Fruit fly (Drosophila melanogaster) whole organism, embryonic: ENCODE measurements around the gene CG31445.

Source experiments
- BEAF-32 ChIP-seq: fragments of 200-800 bp; sonication (Bioruptor generic); optimal IDR thresholded peaks from 3 replicates; lab custom pipeline; 2017; ENCODE audit warnings: missing biosample characterization, missing genetic modification characterization, mild to moderate bottlenecking, moderate library complexity, missing genetic modification reagents
- CG10147 ChIP-seq: fragments of 200-800 bp; sonication (Bioruptor generic); optimal IDR thresholded peaks from 2 replicates; lab custom pipeline; 2019; ENCODE audit warnings: missing biosample characterization, mild to moderate bottlenecking, missing genetic modification characterization, moderate library complexity
- CG1024 ChIP-seq: fragments of 200-800 bp; sonication (Bioruptor generic); IDR thresholded peaks from 2 replicates; pipeline ENCODE4 v1.3.6; 2022; ENCODE audit warnings: missing biosample characterization, missing genetic modification characterization
- CG10543 ChIP-seq: fragments of 200-800 bp; sonication (Bioruptor generic); optimal IDR thresholded peaks from 3 replicates; lab custom pipeline; 2017; ENCODE audit warnings: missing biosample characterization, mild to moderate bottlenecking, missing genetic modification characterization, moderate library complexity
- CG10654 ChIP-seq: fragments of 200-800 bp; sonication (Bioruptor generic); optimal IDR thresholded peaks from 2 replicates; lab custom pipeline; 2016; ENCODE audit warnings: missing biosample characterization, missing genetic modification characterization
- CG11085 ChIP-seq: fragments of 200-800 bp; sonication (Bioruptor generic); IDR thresholded peaks from 2 replicates; pipeline ENCODE4 v1.3.6; 2022; ENCODE audit warnings: missing biosample characterization, missing genetic modification characterization
- CG14965 ChIP-seq: fragments of 200-800 bp; sonication (Bioruptor generic); optimal IDR thresholded peaks from 2 replicates; lab custom pipeline; 2016; ENCODE audit warnings: missing biosample characterization, missing genetic modification characterization, borderline replicate concordance
- CG17568 ChIP-seq: fragments of 200-800 bp; sonication (Bioruptor generic); optimal IDR thresholded peaks from 2 replicates; lab custom pipeline; 2018; ENCODE audit warnings: missing biosample characterization, mild to moderate bottlenecking, missing genetic modification characterization, moderate library complexity
- CG17829 ChIP-seq: fragments of 200-800 bp; optimal IDR thresholded peaks from 2 replicates; lab custom pipeline; 2019; ENCODE audit warnings: missing biosample characterization, mild to moderate bottlenecking, missing genetic modification characterization, moderate library complexity
- CG18764 ChIP-seq: fragments of 200-800 bp; sonication (Bioruptor generic); optimal IDR thresholded peaks from 3 replicates; lab custom pipeline; 2016; ENCODE audit warnings: missing biosample characterization, missing genetic modification characterization
- CG2678 ChIP-seq: fragments of 200-800 bp; sonication (Bioruptor generic); optimal IDR thresholded peaks from 3 replicates; lab custom pipeline; 2019; ENCODE audit warnings: missing biosample characterization, mild to moderate bottlenecking, missing genetic modification characterization, moderate library complexity
- CG30020 ChIP-seq: fragments of 200-800 bp; optimal IDR thresholded peaks from 2 replicates; lab custom pipeline; 2019; ENCODE audit warnings: missing biosample characterization, mild to moderate bottlenecking, missing genetic modification characterization, moderate library complexity
- CG3407 ChIP-seq: fragments of 200-800 bp; sonication (Bioruptor generic); optimal IDR thresholded peaks from 2 replicates; lab custom pipeline; 2018; ENCODE audit warnings: missing biosample characterization, mild to moderate bottlenecking, missing genetic modification characterization
- CG4424 ChIP-seq: fragments of 200-800 bp; sonication (Bioruptor generic); optimal IDR thresholded peaks from 3 replicates; lab custom pipeline; 2016; ENCODE audit warnings: missing biosample characterization, missing genetic modification characterization
- CG7372 ChIP-seq: fragments of 200-800 bp; sonication (Bioruptor generic); IDR thresholded peaks from 2 replicates; pipeline ENCODE4 v1.3.6; 2022; ENCODE audit warnings: missing biosample characterization, missing genetic modification characterization
- CG7786 ChIP-seq: fragments of 200-800 bp; sonication (Bioruptor generic); optimal IDR thresholded peaks from 2 replicates; lab custom pipeline; 2016; ENCODE audit warnings: missing biosample characterization, missing genetic modification characterization
- CG8089 ChIP-seq: fragments of 200-800 bp; sonication (Bioruptor generic); optimal IDR thresholded peaks from 3 replicates; lab custom pipeline; 2016; ENCODE audit warnings: missing biosample characterization, missing genetic modification characterization
- Fer1 ChIP-seq: fragments of 200-800 bp; sonication (Bioruptor generic); optimal IDR thresholded peaks from 2 replicates; lab custom pipeline; 2017; ENCODE audit warnings: missing biosample characterization, mild to moderate bottlenecking, missing genetic modification characterization
- HLH54F ChIP-seq: fragments of 200-800 bp; sonication (Bioruptor generic); optimal IDR thresholded peaks from 3 replicates; lab custom pipeline; 2016; ENCODE audit warnings: missing biosample characterization, missing genetic modification characterization
- HmgD ChIP-seq: fragments of 200-800 bp; sonication (Bioruptor generic); optimal IDR thresholded peaks from 3 replicates; lab custom pipeline; 2016; ENCODE audit warnings: missing biosample characterization, missing genetic modification characterization
- Hsf ChIP-seq: fragments of 200-800 bp; sonication (Bioruptor generic); optimal IDR thresholded peaks from 3 replicates; lab custom pipeline; 2016; ENCODE audit warnings: missing biosample characterization, missing genetic modification characterization
- Med ChIP-seq: fragments of 200-800 bp; sonication (Bioruptor generic); peaks from one replicate; lab custom pipeline; 2016; ENCODE audit warnings: missing biosample characterization, missing genetic modification characterization, mild to moderate bottlenecking, inconsistent platforms, moderate library complexity
- NC2β ChIP-seq: fragments of 200-800 bp; sonication (Bioruptor generic); optimal IDR thresholded peaks from 2 replicates; lab custom pipeline; 2016; ENCODE audit warnings: missing biosample characterization, missing genetic modification characterization
- Oli ChIP-seq: fragments of 200-800 bp; sonication (Bioruptor generic); optimal IDR thresholded peaks from 2 replicates; lab custom pipeline; 2018; ENCODE audit warnings: missing biosample characterization, mild to moderate bottlenecking, missing genetic modification characterization, moderate library complexity
- Scr ChIP-seq: fragments of 200-800 bp; sonication (Bioruptor generic); IDR thresholded peaks from 2 replicates; pipeline ENCODE4 v1.3.6; 2022; ENCODE audit warnings: missing biosample characterization, missing genetic modification characterization; ENCODE audit not compliant: partially characterized antibody
- Trl ChIP-seq, 3 experiments: fragments of >200 bp in 2 of 3; fragments of 200-800 bp in 1 of 3; sonication (Bioruptor generic) in 1 of 3; optimal IDR thresholded peaks; 2 replicates in 1 of 3; 3 replicates in 2 of 3; lab custom pipeline; 2016 to 2017; ENCODE audit warnings: missing biosample characterization in 1 of 3, missing genetic modification characterization in 1 of 3
- bowl ChIP-seq: fragments of 200-800 bp; sonication (Bioruptor generic); IDR thresholded peaks from 2 replicates; pipeline ENCODE4 v1.3.6; 2022; ENCODE audit warnings: missing biosample characterization, missing genetic modification characterization
- crol ChIP-seq: fragments of 200-800 bp; sonication (Bioruptor generic); IDR thresholded peaks from 2 replicates; pipeline ENCODE4 v1.3.6; 2022; ENCODE audit warnings: missing biosample characterization, missing genetic modification characterization
- dimm ChIP-seq: fragments of 200-800 bp; sonication (Bioruptor generic); IDR thresholded peaks from 2 replicates; pipeline ENCODE4 v1.3.6; 2022; ENCODE audit warnings: missing biosample characterization, missing genetic modification characterization
- exex ChIP-seq: fragments of 200-800 bp; sonication (Bioruptor generic); optimal IDR thresholded peaks from 4 replicates; lab custom pipeline; 2018; ENCODE audit warnings: missing biosample characterization, mild to moderate bottlenecking, missing genetic modification characterization, moderate library complexity
- eyg ChIP-seq: fragments of 200-800 bp; sonication (Bioruptor generic); optimal IDR thresholded peaks from 3 replicates; lab custom pipeline; 2016; ENCODE audit warnings: missing biosample characterization, missing genetic modification characterization
- fd3F ChIP-seq: fragments of 200-800 bp; sonication (Bioruptor generic); optimal IDR thresholded peaks from 2 replicates; lab custom pipeline; 2018; ENCODE audit warnings: missing biosample characterization, mild to moderate bottlenecking, missing genetic modification characterization, moderate library complexity
- gce ChIP-seq: fragments of 200-800 bp; sonication (Bioruptor generic); IDR thresholded peaks from 3 replicates; pipeline ENCODE4 v1.3.6; 2022; ENCODE audit warnings: missing biosample characterization, missing genetic modification characterization
- gro ChIP-seq: fragments of 200-800 bp; sonication (Bioruptor generic); optimal IDR thresholded peaks from 2 replicates; lab custom pipeline; 2016; ENCODE audit warnings: missing biosample characterization, missing genetic modification characterization
- ham ChIP-seq: fragments of 200-800 bp; sonication (Bioruptor generic); IDR thresholded peaks from 2 replicates; pipeline ENCODE4 v1.3.6; 2022; ENCODE audit warnings: missing biosample characterization, missing genetic modification characterization
- hb ChIP-seq: fragments of 200-800 bp; sonication (Bioruptor generic); IDR thresholded peaks from 3 replicates; pipeline ENCODE4 v1.3.6; 2022; ENCODE audit warnings: missing biosample characterization, missing genetic modification characterization; ENCODE audit not compliant: partially characterized antibody
- knrl ChIP-seq: fragments of 200-800 bp; sonication (Bioruptor generic); IDR thresholded peaks from 3 replicates; pipeline ENCODE4 v1.3.6; 2022; ENCODE audit warnings: missing biosample characterization, missing genetic modification characterization; ENCODE audit not compliant: partially characterized antibody
- lab ChIP-seq: fragments of 200-800 bp; sonication (Bioruptor generic); optimal IDR thresholded peaks from 3 replicates; lab custom pipeline; 2017; ENCODE audit warnings: missing biosample characterization, missing genetic modification characterization, mild to moderate bottlenecking, moderate library complexity, missing genetic modification reagents
- mld ChIP-seq: fragments of 200-800 bp; sonication (Bioruptor generic); IDR thresholded peaks from 3 replicates; pipeline ENCODE4 v1.3.6; 2022; ENCODE audit warnings: missing biosample characterization, missing genetic modification characterization; ENCODE audit not compliant: partially characterized antibody
- nau ChIP-seq: fragments of 200-800 bp; sonication (Bioruptor generic); optimal IDR thresholded peaks from 3 replicates; lab custom pipeline; 2017; ENCODE audit warnings: missing biosample characterization, mild to moderate bottlenecking, missing genetic modification characterization, missing genetic modification reagents
- pb ChIP-seq: fragments of 200-800 bp; sonication (Bioruptor generic); optimal IDR thresholded peaks from 3 replicates; lab custom pipeline; 2016; ENCODE audit warnings: missing biosample characterization, missing genetic modification characterization
- sc ChIP-seq, 3 experiments: fragments of >200 bp in 2 of 3; fragments of 200-800 bp in 1 of 3; sonication (Bioruptor generic) in 1 of 3; optimal IDR thresholded peaks; 2 replicates in 2 of 3; 3 replicates in 1 of 3; lab custom pipeline; 2017; ENCODE audit warnings: mild to moderate bottlenecking in 1 of 3, missing biosample characterization in 1 of 3, missing genetic modification characterization in 1 of 3, missing genetic modification reagents in 1 of 3
- shn ChIP-seq: fragments of 200-800 bp; sonication (Bioruptor generic); optimal IDR thresholded peaks from 3 replicates; lab custom pipeline; 2016; ENCODE audit warnings: missing biosample characterization, missing genetic modification characterization
- sisA ChIP-seq: fragments of 200-800 bp; sonication (Bioruptor generic); IDR thresholded peaks from 2 replicates; pipeline ENCODE4 v1.3.6; 2022; ENCODE audit warnings: missing biosample characterization, missing genetic modification characterization
- so ChIP-seq: fragments of 200-800 bp; sonication (Bioruptor generic); IDR thresholded peaks from 3 replicates; pipeline ENCODE4 v1.3.6; 2022; ENCODE audit warnings: missing biosample characterization, missing genetic modification characterization
- tna ChIP-seq: fragments of 200-800 bp; sonication (Bioruptor generic); IDR thresholded peaks from 2 replicates; pipeline ENCODE4 v1.3.6; 2022; ENCODE audit warnings: missing biosample characterization, missing genetic modification characterization; ENCODE audit not compliant: partially characterized antibody
- z ChIP-seq: fragments of 200-800 bp; sonication (Bioruptor generic); IDR thresholded peaks from 3 replicates; pipeline ENCODE4 v1.3.6; 2022; ENCODE audit warnings: missing biosample characterization, missing genetic modification characterization

CG31445 gene

DNA sequence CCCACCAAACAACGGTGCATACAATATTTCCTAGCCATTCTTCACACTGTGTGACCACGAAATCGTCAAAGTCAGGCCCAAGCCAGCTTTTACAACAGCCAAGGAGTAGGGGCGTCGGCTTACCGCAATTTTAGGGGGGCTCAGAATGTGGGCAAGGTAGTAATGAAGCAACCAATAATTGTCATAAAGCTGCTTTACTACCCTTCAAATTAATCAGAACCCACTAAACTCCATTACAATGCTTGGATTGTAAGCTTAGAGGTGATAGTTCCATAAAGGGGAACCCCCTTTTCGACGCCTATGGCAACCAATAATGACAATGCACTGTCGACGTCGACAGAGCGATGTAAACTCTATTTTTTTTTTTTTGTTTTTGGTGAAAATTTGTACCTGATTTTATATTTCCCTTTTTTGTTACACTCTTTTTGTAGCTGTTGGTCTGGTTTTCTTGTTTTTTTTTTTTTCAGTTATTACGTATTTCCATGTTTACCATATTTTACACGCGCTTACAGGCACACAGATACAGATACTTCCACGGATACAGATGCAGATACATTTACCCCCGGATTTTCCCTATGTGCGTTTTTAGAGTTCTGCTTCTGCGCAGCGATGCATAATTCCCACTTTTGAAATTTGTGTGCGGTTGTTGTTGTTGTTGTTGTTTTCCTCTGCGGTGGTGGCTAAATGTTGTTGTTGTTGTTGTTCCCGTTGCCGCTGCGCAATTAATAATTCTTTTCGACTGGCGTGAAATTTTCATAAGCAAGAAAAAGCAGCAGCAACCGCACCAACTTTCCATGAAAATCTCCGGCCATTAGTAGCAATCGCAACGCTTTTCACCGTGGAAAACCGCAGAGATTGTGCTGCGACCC, 39.8 kb downstream of the CG31445 start (continued):
- 0 out of 3 replicates have a peak, but pooled peaks have one; percentile 15 for TF ChIP-seq hb (GFP tag; lab: Robert Waterston, UW)
- peak; percentile 59 for TF ChIP-seq shn (GFP tag; lab: Kevin White, UChicago)
- TF ChIP-seq lab (GFP tag; lab: Kevin White, UChicago), result peak; percentile 76
- TF ChIP-seq tna (GFP tag; lab: Robert Waterston, UW), result no peak
- TF ChIP-seq CG11085 (GFP tag; lab: Robert Waterston, UW), result no peak
- peak; percentile 1 for TF ChIP-seq CG30020 (tag; lab: Kevin White, UChicago)
- TF ChIP-seq nau, result peak; percentile 67
- no peak for TF ChIP-seq ham
- peak; percentile 47 for TF ChIP-seq CG17568 (GFP tag; lab: Kevin White, UChicago)
- TF ChIP-seq CG10147 (GFP tag; lab: Kevin White, UChicago), result no peak
- TF ChIP-seq z, result no peak
- peak; percentile 66 for TF ChIP-seq Hsf (GFP tag; lab: Kevin White, UChicago)
- peak; percentile 68 for TF ChIP-seq NC2β (GFP tag; lab: Kevin White, UChicago)
- TF ChIP-seq exex (tag; lab: Kevin White, UChicago), result no peak
- TF ChIP-seq sisA, result peak; percentile 83
- no peak for TF ChIP-seq sc (optimal IDR thresholded peaks at IDR 0.05; lab: Kevin White, UChicago)
- TF ChIP-seq sc (GFP tag; optimal IDR thresholded peaks at IDR 0.05; lab: Kevin White, UChicago), result peak; percentile 73
- TF ChIP-seq CG3407, result peak; percentile 73
- TF ChIP-seq CG2678 (tag; lab: Kevin White, UChicago), result peak; percentile 84
- TF ChIP-seq so (GFP tag; lab: Robert Waterston, UW), result peak; percentile 68; the same call in 1 of the 3 replicates
- peak; percentile 60; the same call in 1 of the 2 replicates for TF ChIP-seq dimm (GFP tag; lab: Robert Waterston, UW)
- no peak for TF ChIP-seq mld
- TF ChIP-seq fd3F (GFP tag; lab: Kevin White, UChicago), result peak; percentile 17
- peak; percentile 84 for TF ChIP-seq Oli (tag; lab: Kevin White, UChicago)
- no peak for TF ChIP-seq knrl (GFP tag; lab: Robert Waterston, UW)
- TF ChIP-seq CG8089 (GFP tag; lab: Kevin White, UChicago), result peak; percentile 60
- peak; percentile 74 for TF ChIP-seq CG18764
- peak; percentile 84 for TF ChIP-seq CG4424
- TF ChIP-seq gro, result no peak
- TF ChIP-seq HmgD (GFP tag; lab: Kevin White, UChicago), result no peak
- TF ChIP-seq CG1024 (GFP tag; lab: Robert Waterston, UW), result peak; percentile 57; the same call in 1 of the 2 replicates
- TF ChIP-seq Trl (optimal IDR thresholded peaks at IDR 0.05; lab: Kevin White, UChicago), result no peak
- peak; percentile 74 for TF ChIP-seq Trl (GFP tag; optimal IDR thresholded peaks at IDR 0.05; lab: Kevin White, UChicago)
- TF ChIP-seq CG17829 (tag; lab: Kevin White, UChicago), result peak; percentile 83
- TF ChIP-seq CG14965, result peak; percentile 12
- peak; percentile 76 for TF ChIP-seq CG10654
- no peak for TF ChIP-seq bowl (GFP tag; lab: Robert Waterston, UW)
- TF ChIP-seq Scr (GFP tag; lab: Robert Waterston, UW), result no peak
- peak; percentile 33 for TF ChIP-seq CG7786 (GFP tag; lab: Kevin White, UChicago)
- TF ChIP-seq CG7372 (GFP tag; lab: Robert Waterston, UW), result peak; percentile 48; the same call in 1 of the 2 replicates
- TF ChIP-seq Fer1, result peak; percentile 65
- TF ChIP-seq Med (GFP tag; lab: Kevin White, UChicago), result peak; percentile 91
- TF ChIP-seq CG10543 (GFP tag; lab: Kevin White, UChicago), result no peak
- TF ChIP-seq HLH54F (GFP tag; lab: Kevin White, UChicago), result peak; percentile 25
- TF ChIP-seq gce (GFP tag; lab: Robert Waterston, UW), result peak; percentile 76
- TF ChIP-seq pb (GFP tag; lab: Kevin White, UChicago), result peak; percentile 60
- peak; percentile 60 for TF ChIP-seq eyg (GFP tag; lab: Kevin White, UChicago)
- no peak for TF ChIP-seq BEAF-32
- peak; percentile 40; the same call in 1 of the 2 replicates for TF ChIP-seq crol
